Worm (Caenorhabditis elegans): Measurements from ENCODE around the gene ZK856.7.

Gene ZK856.7

ce11 chrV:10190081-10190556 lies 11.8 kb upstream of the ZK856.7 start, which contains the start of gene ZK856.5:
TSS of gene ZK856.5 (minus strand) at chrV:10190131.
- TF ChIP-seq ceh-16 (tag; optimal IDR thresholded peaks at IDR 0.05) (no peak), ztf-4 (tag; optimal IDR thresholded peaks at IDR 0.05) (no peak), skn-1 (tag; optimal IDR thresholded peaks at IDR 0.05) (no peak), pqm-1 (tag; optimal IDR thresholded peaks at IDR 0.05) (peak; percentile 94), nhr-28 (tag; optimal IDR thresholded peaks at IDR 0.05) (no peak), pha-4 (tag; optimal IDR thresholded peaks at IDR 0.05) (peak; percentile 14), zag-1 (tag; optimal IDR thresholded peaks at IDR 0.05) (no peak), egl-5 (tag; optimal IDR thresholded peaks at IDR 0.05) (no peak), nhr-76 (tag; optimal IDR thresholded peaks at IDR 0.05) (no peak), nhr-67 (tag; optimal IDR thresholded peaks at IDR 0.05) (no peak), jun-1 (tag; optimal IDR thresholded peaks at IDR 0.05) (no peak), ama-1 (optimal IDR thresholded peaks at IDR 0.05) (no peak), R02D3.7 (tag; optimal IDR thresholded peaks at IDR 0.05) (no peak), tbx-2 (tag; optimal IDR thresholded peaks at IDR 0.05) (no peak), eor-1 (tag; optimal IDR thresholded peaks at IDR 0.05) (no peak), unc-39 (tag; optimal IDR thresholded peaks at IDR 0.05) (no peak), snpc-4 (tag; optimal IDR thresholded peaks at IDR 0.05) (no peak), elt-2 (tag; optimal IDR thresholded peaks at IDR 0.05) (peak; percentile 91), nhr-237 (tag; optimal IDR thresholded peaks at IDR 0.05) (no peak), fkh-10 (GFP tag; optimal IDR thresholded peaks at IDR 0.05) (no peak), mml-1 (tag; optimal IDR thresholded peaks at IDR 0.05) (no peak), hmg-11 (tag; optimal IDR thresholded peaks at IDR 0.05) (no peak)

- TF ChIP-seq tbx-2 (tag; optimal IDR thresholded peaks at IDR 0.05) (no peak), elt-2 (tag; optimal IDR thresholded peaks at IDR 0.05) (peak; percentile 22)
These were observed 10.7 kb upstream of the ZK856.7 start for ce11 chrV:10191242-10191641.

- TF ChIP-seq fkh-2 (tag; optimal IDR thresholded peaks at IDR 0.05) = no peak
- no peak for TF ChIP-seq fos-1 (tag; optimal IDR thresholded peaks at IDR 0.05)
- TF ChIP-seq ZK546.5 (tag; optimal IDR thresholded peaks at IDR 0.05) = no peak
- TF ChIP-seq nhr-67 (tag; optimal IDR thresholded peaks at IDR 0.05) = no peak
- TF ChIP-seq egl-27 (tag; optimal IDR thresholded peaks at IDR 0.05) = no peak
- no peak for TF ChIP-seq nhr-12 (tag; optimal IDR thresholded peaks at IDR 0.05)
- no peak for TF ChIP-seq ceh-28 (tag; optimal IDR thresholded peaks at IDR 0.05)
- TF ChIP-seq jun-1 (tag; optimal IDR thresholded peaks at IDR 0.05) = no peak
- no peak for TF ChIP-seq skn-1 (tag; optimal IDR thresholded peaks at IDR 0.05)
- TF ChIP-seq lsy-12 (tag; optimal IDR thresholded peaks at IDR 0.05) = no peak
- no peak for TF ChIP-seq nhr-237 (tag; optimal IDR thresholded peaks at IDR 0.05)
- TF ChIP-seq ceh-16 (tag; optimal IDR thresholded peaks at IDR 0.05) = no peak
- no peak for TF ChIP-seq ceh-82 (tag; optimal IDR thresholded peaks at IDR 0.05)
- TF ChIP-seq lin-39 (tag; optimal IDR thresholded peaks at IDR 0.05) = no peak
- no peak for TF ChIP-seq unc-39 (tag; optimal IDR thresholded peaks at IDR 0.05)
- no peak for TF ChIP-seq zag-1 (tag; optimal IDR thresholded peaks at IDR 0.05)
- TF ChIP-seq snpc-4 (tag; optimal IDR thresholded peaks at IDR 0.05) = no peak
- no peak for TF ChIP-seq ama-1 (optimal IDR thresholded peaks at IDR 0.05)
- TF ChIP-seq egl-5 (tag; optimal IDR thresholded peaks at IDR 0.05) = no peak
These were observed 3.5 kb upstream of the ZK856.7 start, which contains the start of gene ZK856.6 for ce11 chrV:10198386-10198785. TSS of gene ZK856.6 (plus strand) at chrV:10198686.

ce11 chrV:10202340-10202739 lies 442 bp downstream of the ZK856.7 start:
- TF ChIP-seq mdl-1 (tag; optimal IDR thresholded peaks at IDR 0.05) (no peak), nhr-67 (tag; optimal IDR thresholded peaks at IDR 0.05) (no peak), fkh-2 (tag; optimal IDR thresholded peaks at IDR 0.05) (no peak), nfya-1 (tag; optimal IDR thresholded peaks at IDR 0.05; ENCODE audit: insufficient read depth) (no peak), ama-1 (optimal IDR thresholded peaks at IDR 0.05) (peak; percentile 18), elt-2 (tag; optimal IDR thresholded peaks at IDR 0.05) (peak; percentile 4), unc-62 (GFP tag; optimal IDR thresholded peaks at IDR 0.05) (no peak), pqm-1 (tag; optimal IDR thresholded peaks at IDR 0.05) (no peak)

ce11 chrV:10203435-10204009 lies 1.6 kb downstream of the ZK856.7 start, which contains the start of gene chpf-1:
TSS of gene chpf-1 (minus strand) at chrV:10203485.
- TF ChIP-seq snpc-4 (tag; optimal IDR thresholded peaks at IDR 0.05) (peak; percentile 41), elt-3 (tag; optimal IDR thresholded peaks at IDR 0.05) (peak in 1 of 3 experiments; percentile 14), pqm-1 (tag; optimal IDR thresholded peaks at IDR 0.05) (peak; percentile 91), ceh-28 (tag; optimal IDR thresholded peaks at IDR 0.05) (peak; percentile 86), nhr-23 (tag; optimal IDR thresholded peaks at IDR 0.05) (peak; percentile 42), elt-2 (tag; optimal IDR thresholded peaks at IDR 0.05) (peak; percentile 77), nhr-43 (tag; optimal IDR thresholded peaks at IDR 0.05; ENCODE audit: poor library complexity, severe bottlenecking) (peak; percentile 34), sea-2 (GFP tag; optimal IDR thresholded peaks at IDR 0.05) (no peak), R02D3.7 (tag; optimal IDR thresholded peaks at IDR 0.05) (no peak), fkh-10 (GFP tag; optimal IDR thresholded peaks at IDR 0.05) (no peak), ceh-82 (tag; optimal IDR thresholded peaks at IDR 0.05) (no peak), lsy-12 (tag; optimal IDR thresholded peaks at IDR 0.05) (no peak)
